Worm (Caenorhabditis elegans) whole organism, L3 larva: Measurements from ENCODE around the gene Y17D7C.6.

Source experiments
- R02D3.7 ChIP-seq: fragments of 150-350 bp; optimal IDR thresholded peaks from 2 replicates; lab custom pipeline; 2014; ENCODE audit warnings: missing biosample characterization, missing genetic modification characterization
- aly-2 ChIP-seq: fragments of 150-350 bp; optimal IDR thresholded peaks from 2 replicates; lab custom pipeline; 2014; ENCODE audit warnings: missing biosample characterization, missing genetic modification characterization
- ceh-16 ChIP-seq: sonication (generic microtip); optimal IDR thresholded peaks from 2 replicates; lab custom pipeline; 2017; ENCODE audit warnings: missing biosample characterization, missing genetic modification characterization
- ceh-9 ChIP-seq: sonication (generic microtip); optimal IDR thresholded peaks from 2 replicates; lab custom pipeline; 2018; ENCODE audit warnings: missing biosample characterization, missing genetic modification characterization
- elt-1 ChIP-seq: fragments of 150-350 bp; optimal IDR thresholded peaks from 2 replicates; lab custom pipeline; 2014; ENCODE audit warnings: missing biosample characterization, missing genetic modification characterization
- eor-1 ChIP-seq, 2 experiments: fragments of 150-350 bp; optimal IDR thresholded peaks; 2 replicates each; lab custom pipeline; 2014 to 2018; ENCODE audit warnings: missing biosample characterization in 2 of 2, missing genetic modification characterization in 2 of 2
- fos-1 ChIP-seq: fragments of 150-350 bp; optimal IDR thresholded peaks from 2 replicates; lab custom pipeline; 2014; ENCODE audit warnings: missing biosample characterization, missing genetic modification characterization
- hmg-11 ChIP-seq: sonication (generic microtip); optimal IDR thresholded peaks from 2 replicates; lab custom pipeline; 2016; ENCODE audit warnings: missing genetic modification characterization, missing compliant biosample characterization
- lin-39 ChIP-seq: fragments of 150-350 bp; optimal IDR thresholded peaks from 2 replicates; lab custom pipeline; 2018; ENCODE audit warnings: missing biosample characterization, missing genetic modification reagents, missing genetic modification characterization
- lsy-12 ChIP-seq: sonication (generic microtip); optimal IDR thresholded peaks from 2 replicates; lab custom pipeline; 2016; ENCODE audit warnings: mild to moderate bottlenecking, missing genetic modification characterization, missing compliant biosample characterization
- mdl-1 ChIP-seq: fragments of 150-350 bp; optimal IDR thresholded peaks from 2 replicates; lab custom pipeline; 2014; ENCODE audit warnings: missing biosample characterization, missing genetic modification characterization
- mml-1 ChIP-seq: fragments of 150-350 bp; sonication (generic microtip); optimal IDR thresholded peaks from 3 replicates; lab custom pipeline; 2014; ENCODE audit warnings: missing biosample characterization, missing genetic modification characterization
- nfya-1 ChIP-seq: sonication (generic microtip); optimal IDR thresholded peaks from 2 replicates; lab custom pipeline; 2017; ENCODE audit warnings: missing genetic modification characterization, mild to moderate bottlenecking, missing compliant biosample characterization, antibody characterized with exemption, moderate library complexity; ENCODE audit not compliant: insufficient read depth
- nhr-11 ChIP-seq: fragments of 150-350 bp; optimal IDR thresholded peaks from 2 replicates; lab custom pipeline; 2014; ENCODE audit warnings: missing biosample characterization, missing genetic modification characterization
- nhr-43 ChIP-seq: sonication (generic microtip); optimal IDR thresholded peaks from 2 replicates; lab custom pipeline; 2016; ENCODE audit warnings: mild to moderate bottlenecking, missing genetic modification characterization, missing compliant biosample characterization; ENCODE audit not compliant: poor library complexity, severe bottlenecking
- skn-1 ChIP-seq: fragments of 150-350 bp; optimal IDR thresholded peaks from 2 replicates; lab custom pipeline; 2014; ENCODE audit warnings: missing biosample characterization, missing genetic modification characterization
- snpc-4 ChIP-seq: fragments of 150-350 bp; optimal IDR thresholded peaks from 2 replicates; lab custom pipeline; 2014; ENCODE audit warnings: missing biosample characterization, missing genetic modification characterization
- tbx-2 ChIP-seq: sonication (generic microtip); optimal IDR thresholded peaks from 2 replicates; lab custom pipeline; 2016; ENCODE audit warnings: mild to moderate bottlenecking, missing genetic modification characterization, missing compliant biosample characterization
- ztf-11 ChIP-seq: fragments of 150-350 bp; optimal IDR thresholded peaks from 2 replicates; lab custom pipeline; 2014; ENCODE audit warnings: missing biosample characterization, missing genetic modification characterization

Y17D7C.6 gene

DNA sequence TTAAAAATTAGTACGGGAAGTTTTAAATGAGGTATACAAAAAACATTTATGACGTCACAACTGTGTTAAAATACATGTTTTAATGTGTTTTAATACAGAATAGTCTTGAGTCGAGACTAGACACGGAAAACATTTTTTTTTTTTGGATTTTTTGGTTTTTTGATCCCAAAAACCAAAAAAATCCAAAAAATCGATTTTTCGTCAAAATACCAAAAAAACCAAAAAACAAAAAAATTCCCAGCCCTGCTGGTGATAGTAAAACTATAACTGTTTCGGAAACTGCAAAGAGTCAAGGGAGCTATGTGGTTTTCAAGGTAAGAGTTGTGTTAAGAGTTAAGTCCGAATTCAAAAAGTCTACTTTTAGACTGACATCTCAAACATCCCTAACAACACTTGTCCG lies 51.5 kb downstream of the Y17D7C.6 start, which contains the start of gene F11D11.4:
F11D11.4 (plus strand) TSS at position 301 of the 400 bp plus-strand sequence.
- TF ChIP-seq nfya-1 (no peak), snpc-4 (tag; lab: Kevin White, UChicago) (no peak), aly-2 (no peak), R02D3.7 (no peak), lin-39 (tag; lab: Kevin White, UChicago) (no peak), mdl-1 (tag; lab: Kevin White, UChicago) (no peak), ceh-9 (no peak), hmg-11 (no peak), fos-1 (tag; lab: Kevin White, UChicago) (no peak), ztf-11 (no peak), lsy-12 (no peak), nhr-43 (tag; lab: Kevin White, UChicago) (no peak), ceh-16 (tag; lab: Kevin White, UChicago) (no peak), mml-1 (tag; lab: Kevin White, UChicago) (no peak), eor-1 (tag; optimal IDR thresholded peaks at IDR 0.05; lab: Kevin White, UChicago) (no peak), tbx-2 (tag; lab: Kevin White, UChicago) (no peak), skn-1 (no peak), elt-1 (no peak), nhr-11 (no peak)
- TF ChIP-seq, all 47 proteins: peak for 0
